Worm (Caenorhabditis elegans) whole organism, L1 larva: ENCODE data around the gene clec-40.

Source experiments
- alr-1 ChIP-seq: fragments of 200-800 bp; sonication (Bioruptor generic); optimal IDR thresholded peaks from 2 replicates; lab custom pipeline; 2018; ENCODE audit warnings: borderline replicate concordance, mild to moderate bottlenecking, missing genetic modification characterization, missing compliant biosample characterization
- ama-1 ChIP-seq: fragments of 150-350 bp; optimal IDR thresholded peaks from 2 replicates; lab custom pipeline; 2014
- efl-1 ChIP-seq, 4 experiments: fragments of 150-350 bp; optimal IDR thresholded peaks in 3 of 4; peaks in 1 of 4; 1 replicate in 1 of 4; 2 replicates in 3 of 4; lab custom pipeline; 2014; ENCODE audit warnings: missing biosample characterization in 2 of 4, missing genetic modification characterization in 2 of 4, missing genetic modification reagents in 2 of 4
- egl-27 ChIP-seq, 2 experiments: fragments of 150-350 bp in 1 of 2; sonication (generic microtip); optimal IDR thresholded peaks; 3 replicates each; lab custom pipeline; 2017 to 2018; ENCODE audit warnings: missing biosample characterization in 2 of 2, missing genetic modification characterization in 2 of 2, missing genetic modification reagents in 2 of 2
- fkh-8 ChIP-seq: sonication (generic microtip); optimal IDR thresholded peaks from 2 replicates; lab custom pipeline; 2016; ENCODE audit warnings: mild to moderate bottlenecking, missing genetic modification characterization, missing compliant biosample characterization
- fos-1 ChIP-seq: fragments of 150-350 bp; optimal IDR thresholded peaks from 2 replicates; lab custom pipeline; 2014; ENCODE audit warnings: missing biosample characterization, missing genetic modification characterization
- nhr-84 ChIP-seq: sonication (generic microtip); optimal IDR thresholded peaks from 2 replicates; lab custom pipeline; 2017; ENCODE audit warnings: missing biosample characterization, missing genetic modification characterization
- sox-4 ChIP-seq: sonication (generic microtip); optimal IDR thresholded peaks from 2 replicates; lab custom pipeline; 2016; ENCODE audit warnings: missing genetic modification characterization, missing compliant biosample characterization
- zag-1 ChIP-seq: fragments of 150-350 bp; optimal IDR thresholded peaks from 2 replicates; lab custom pipeline; 2014; ENCODE audit warnings: missing biosample characterization, missing genetic modification characterization

Gene clec-40

ce11 chrV:16793312-16793711 is 47.5 kb downstream of the clec-40 start:
- no peak for TF ChIP-seq alr-1
- TF ChIP-seq zag-1 (tag; lab: Kevin White, UChicago): no peak
- TF ChIP-seq efl-1 (optimal IDR thresholded peaks at IDR 0.05; lab: Kevin White, UChicago): peak in 1 of 2 experiments; percentile 74
- no peak for TF ChIP-seq efl-1 (GFP tag; optimal IDR thresholded peaks at IDR 0.05 in 1 of 2; lab: Kevin White, UChicago)
- no peak for TF ChIP-seq egl-27 (tag; optimal IDR thresholded peaks at IDR 0.05; lab: Kevin White, UChicago)
- no peak for TF ChIP-seq sox-4 (tag; lab: Kevin White, UChicago)

- no peak for TF ChIP-seq nhr-84 (tag; lab: Kevin White, UChicago)
- no peak for TF ChIP-seq fkh-8
- TF ChIP-seq ama-1 (lab: Kevin White, UChicago): no peak
- TF ChIP-seq fos-1 (tag; lab: Kevin White, UChicago): no peak
Observed at ce11 chrV:16792717-16793116, 48.1 kb downstream of the clec-40 start.
